Fruit fly (Drosophila melanogaster) whole organism, embryonic: Measurements from ENCODE around the gene CG10337.

Source experiments
- CG11085 ChIP-seq: fragments of 200-800 bp; sonication (Bioruptor generic); IDR thresholded peaks from 2 replicates; pipeline ENCODE4 v1.3.6; 2022; ENCODE audit warnings: missing biosample characterization, missing genetic modification characterization
- CG11093 ChIP-seq: fragments of 200-800 bp; sonication (Bioruptor generic); IDR thresholded peaks from 3 replicates; pipeline ENCODE4 v1.3.6; 2022; ENCODE audit warnings: missing biosample characterization, missing genetic modification characterization
- CG12236 ChIP-seq: fragments of 200-800 bp; sonication (Bioruptor generic); optimal IDR thresholded peaks from 2 replicates; lab custom pipeline; 2016; ENCODE audit warnings: missing biosample characterization, missing genetic modification characterization
- CG1233 ChIP-seq: fragments of 200-800 bp; sonication (Bioruptor generic); optimal IDR thresholded peaks from 4 replicates; lab custom pipeline; 2018; ENCODE audit warnings: missing biosample characterization, mild to moderate bottlenecking, missing genetic modification characterization
- CG14441 ChIP-seq: fragments of 200-800 bp; sonication (Bioruptor generic); IDR thresholded peaks from 2 replicates; pipeline ENCODE4 v1.3.6; 2022; ENCODE audit warnings: missing biosample characterization, missing genetic modification characterization
- CG15514 ChIP-seq: fragments of 200-800 bp; sonication (Bioruptor generic); optimal IDR thresholded peaks from 3 replicates; lab custom pipeline; 2017; ENCODE audit warnings: missing biosample characterization, missing genetic modification characterization, mild to moderate bottlenecking, moderate library complexity, missing genetic modification reagents
- CG16779 ChIP-seq: fragments of 200-800 bp; sonication (Bioruptor generic); IDR thresholded peaks from 2 replicates; pipeline ENCODE4 v1.3.6; 2022; ENCODE audit warnings: missing biosample characterization, missing genetic modification characterization
- CG17568 ChIP-seq: fragments of 200-800 bp; sonication (Bioruptor generic); optimal IDR thresholded peaks from 2 replicates; lab custom pipeline; 2018; ENCODE audit warnings: missing biosample characterization, mild to moderate bottlenecking, missing genetic modification characterization, moderate library complexity
- CG2712 ChIP-seq: fragments of 200-800 bp; optimal IDR thresholded peaks from 3 replicates; lab custom pipeline; 2019; ENCODE audit warnings: missing biosample characterization, mild to moderate bottlenecking, missing genetic modification characterization, moderate library complexity
- CG6791 ChIP-seq: fragments of 200-800 bp; sonication (Bioruptor generic); IDR thresholded peaks from 3 replicates; pipeline ENCODE4 v1.3.6; 2022; ENCODE audit warnings: missing biosample characterization, missing genetic modification characterization; ENCODE audit not compliant: partially characterized antibody
- CG6813 ChIP-seq: fragments of 200-800 bp; sonication (Bioruptor generic); optimal IDR thresholded peaks from 2 replicates; lab custom pipeline; 2017; ENCODE audit warnings: missing biosample characterization, missing genetic modification characterization, mild to moderate bottlenecking, moderate library complexity, missing genetic modification reagents
- CG7556 ChIP-seq: fragments of 200-800 bp; sonication (Bioruptor generic); optimal IDR thresholded peaks from 2 replicates; lab custom pipeline; 2017; ENCODE audit warnings: missing biosample characterization, mild to moderate bottlenecking, missing genetic modification characterization
- CG8089 ChIP-seq: fragments of 200-800 bp; sonication (Bioruptor generic); optimal IDR thresholded peaks from 3 replicates; lab custom pipeline; 2016; ENCODE audit warnings: missing biosample characterization, missing genetic modification characterization
- Dll ChIP-seq: fragments of 200-800 bp; sonication (Bioruptor generic); IDR thresholded peaks from 4 replicates; pipeline ENCODE4 v1.3.6; 2022; ENCODE audit warnings: missing biosample characterization, missing genetic modification characterization; ENCODE audit not compliant: partially characterized antibody
- Doc3 ChIP-seq: fragments of 200-800 bp; sonication (Bioruptor generic); IDR thresholded peaks from 3 replicates; pipeline ENCODE4 v1.3.6; 2022; ENCODE audit warnings: missing biosample characterization, missing genetic modification characterization; ENCODE audit not compliant: partially characterized antibody
- Fer3 ChIP-seq: fragments of 200-800 bp; sonication (Bioruptor generic); optimal IDR thresholded peaks from 2 replicates; lab custom pipeline; 2018; ENCODE audit warnings: missing biosample characterization, mild to moderate bottlenecking, missing genetic modification characterization, moderate library complexity
- Hey ChIP-seq: fragments of 200-800 bp; sonication (Bioruptor generic); optimal IDR thresholded peaks from 3 replicates; lab custom pipeline; 2018; ENCODE audit warnings: missing biosample characterization, mild to moderate bottlenecking, missing genetic modification characterization
- HmgZ ChIP-seq: fragments of 200-800 bp; sonication (Bioruptor generic); optimal IDR thresholded peaks from 2 replicates; lab custom pipeline; 2018; ENCODE audit warnings: missing biosample characterization, mild to moderate bottlenecking, missing genetic modification characterization
- Hr39 ChIP-seq: fragments of >200 bp; optimal IDR thresholded peaks from 2 replicates; lab custom pipeline; 2017
- Kr ChIP-seq: fragments of 200-800 bp; sonication (Bioruptor generic); optimal IDR thresholded peaks from 2 replicates; lab custom pipeline; 2017; ENCODE audit warnings: missing biosample characterization, mild to moderate bottlenecking, missing genetic modification characterization
- MESR4 ChIP-seq: fragments of 200-800 bp; sonication (Bioruptor generic); optimal IDR thresholded peaks from 2 replicates; lab custom pipeline; 2018; ENCODE audit warnings: missing biosample characterization, mild to moderate bottlenecking, missing genetic modification characterization, moderate library complexity
- Nf-YA ChIP-seq: fragments of 200-800 bp; sonication (Bioruptor generic); IDR thresholded peaks from 2 replicates; pipeline ENCODE4 v1.3.6; 2022; ENCODE audit warnings: missing biosample characterization, missing genetic modification characterization
- NfI ChIP-seq: fragments of 200-800 bp; sonication (Bioruptor generic); optimal IDR thresholded peaks from 3 replicates; lab custom pipeline; 2018; ENCODE audit warnings: missing biosample characterization, mild to moderate bottlenecking, missing genetic modification characterization, moderate library complexity
- Pdp1 ChIP-seq, 2 experiments: fragments of 200-800 bp; sonication (Bioruptor generic); optimal IDR thresholded peaks; 3 replicates each; lab custom pipeline; 2016; ENCODE audit warnings: missing biosample characterization in 2 of 2, missing genetic modification characterization in 2 of 2, mild to moderate bottlenecking in 1 of 2, moderate library complexity in 1 of 2
- Poxn ChIP-seq: fragments of 200-800 bp; sonication (Bioruptor generic); IDR thresholded peaks from 2 replicates; pipeline ENCODE4 v1.3.6; 2022; ENCODE audit warnings: missing biosample characterization, missing genetic modification characterization
- Sry-β ChIP-seq: fragments of 200-800 bp; sonication (Bioruptor generic); optimal IDR thresholded peaks from 2 replicates; lab custom pipeline; 2018; ENCODE audit warnings: missing biosample characterization, mild to moderate bottlenecking, missing genetic modification characterization, moderate library complexity
- Stat92E ChIP-seq, 3 experiments: fragments of >200 bp in 2 of 3; fragments of 200-800 bp in 1 of 3; sonication (Bioruptor generic) in 1 of 3; optimal IDR thresholded peaks; 2 replicates each; lab custom pipeline; 2017 to 2019; ENCODE audit warnings: missing biosample characterization in 3 of 3, missing genetic modification characterization in 3 of 3, mild to moderate bottlenecking in 1 of 3, moderate library complexity in 1 of 3
- Tbp ChIP-seq: fragments of >200 bp; optimal IDR thresholded peaks from 2 replicates; lab custom pipeline; 2018; ENCODE audit warnings: missing biosample characterization, missing genetic modification characterization
- amos ChIP-seq: fragments of 200-800 bp; sonication (Bioruptor generic); IDR thresholded peaks from 2 replicates; pipeline ENCODE4 v1.3.6; 2022; ENCODE audit warnings: missing biosample characterization, missing genetic modification characterization; ENCODE audit not compliant: partially characterized antibody
- cad ChIP-seq: fragments of >200 bp; optimal IDR thresholded peaks from 2 replicates; lab custom pipeline; 2017; ENCODE audit warnings: missing biosample characterization, missing genetic modification characterization
- cato ChIP-seq: fragments of 200-800 bp; sonication (Bioruptor generic); optimal IDR thresholded peaks from 2 replicates; lab custom pipeline; 2016; ENCODE audit warnings: missing biosample characterization, missing genetic modification characterization, borderline replicate concordance
- chinmo ChIP-seq: fragments of 200-800 bp; sonication (Bioruptor generic); IDR thresholded peaks from 4 replicates; pipeline ENCODE4 v1.3.6; 2022; ENCODE audit warnings: missing biosample characterization, missing genetic modification characterization; ENCODE audit not compliant: partially characterized antibody
- crol ChIP-seq: fragments of 200-800 bp; sonication (Bioruptor generic); IDR thresholded peaks from 2 replicates; pipeline ENCODE4 v1.3.6; 2022; ENCODE audit warnings: missing biosample characterization, missing genetic modification characterization
- crp ChIP-seq, 2 experiments: fragments of 200-800 bp; sonication (Bioruptor generic); optimal IDR thresholded peaks; 2 replicates in 1 of 2; 3 replicates in 1 of 2; lab custom pipeline; 2017; ENCODE audit warnings: missing biosample characterization in 2 of 2, missing genetic modification characterization in 2 of 2, mild to moderate bottlenecking in 1 of 2, moderate library complexity in 1 of 2
- dm ChIP-seq: fragments of 200-800 bp; sonication (Bioruptor generic); optimal IDR thresholded peaks from 3 replicates; lab custom pipeline; 2016; ENCODE audit warnings: missing biosample characterization, missing genetic modification characterization
- fd3F ChIP-seq: fragments of 200-800 bp; sonication (Bioruptor generic); optimal IDR thresholded peaks from 2 replicates; lab custom pipeline; 2018; ENCODE audit warnings: missing biosample characterization, mild to moderate bottlenecking, missing genetic modification characterization, moderate library complexity
- gcm2 ChIP-seq: fragments of 200-800 bp; sonication (Bioruptor generic); optimal IDR thresholded peaks from 2 replicates; lab custom pipeline; 2016; ENCODE audit warnings: missing biosample characterization, missing genetic modification characterization
- gsb-n ChIP-seq: fragments of 200-800 bp; sonication (Bioruptor generic); optimal IDR thresholded peaks from 3 replicates; lab custom pipeline; 2018; ENCODE audit warnings: missing biosample characterization, mild to moderate bottlenecking, missing genetic modification characterization
- jumu ChIP-seq: fragments of 200-800 bp; sonication (Bioruptor generic); optimal IDR thresholded peaks from 3 replicates; lab custom pipeline; 2016; ENCODE audit warnings: missing biosample characterization, missing genetic modification characterization
- knrl ChIP-seq: fragments of 200-800 bp; sonication (Bioruptor generic); IDR thresholded peaks from 3 replicates; pipeline ENCODE4 v1.3.6; 2022; ENCODE audit warnings: missing biosample characterization, missing genetic modification characterization; ENCODE audit not compliant: partially characterized antibody
- lbe ChIP-seq: fragments of 200-800 bp; sonication (Bioruptor generic); optimal IDR thresholded peaks from 2 replicates; lab custom pipeline; 2016; ENCODE audit warnings: missing biosample characterization, mild to moderate bottlenecking, missing genetic modification characterization
- mld ChIP-seq: fragments of 200-800 bp; sonication (Bioruptor generic); IDR thresholded peaks from 3 replicates; pipeline ENCODE4 v1.3.6; 2022; ENCODE audit warnings: missing biosample characterization, missing genetic modification characterization; ENCODE audit not compliant: partially characterized antibody
- repo ChIP-seq: fragments of 200-800 bp; sonication (Bioruptor generic); optimal IDR thresholded peaks from 2 replicates; lab custom pipeline; 2016; ENCODE audit warnings: missing biosample characterization, missing genetic modification characterization
- rib ChIP-seq: fragments of 200-800 bp; sonication (Bioruptor generic); IDR thresholded peaks from 2 replicates; pipeline ENCODE4 v1.3.6; 2022; ENCODE audit warnings: missing biosample characterization, missing genetic modification characterization
- sima ChIP-seq: fragments of 200-800 bp; sonication (Bioruptor generic); optimal IDR thresholded peaks from 2 replicates; lab custom pipeline; 2016; ENCODE audit warnings: missing biosample characterization, missing genetic modification characterization
- tgo ChIP-seq: fragments of 200-800 bp; sonication (Bioruptor generic); IDR thresholded peaks from 3 replicates; pipeline ENCODE4 v1.3.6; 2022; ENCODE audit warnings: missing biosample characterization, missing genetic modification characterization
- twi ChIP-seq: fragments of 200-800 bp; optimal IDR thresholded peaks from 2 replicates; lab custom pipeline; 2019; ENCODE audit warnings: missing biosample characterization, mild to moderate bottlenecking, missing genetic modification characterization, moderate library complexity
- zen ChIP-seq: fragments of 200-800 bp; sonication (Bioruptor generic); optimal IDR thresholded peaks from 3 replicates; lab custom pipeline; 2018; ENCODE audit warnings: missing biosample characterization, mild to moderate bottlenecking, missing genetic modification characterization, moderate library complexity
- zfh2 ChIP-seq: fragments of 200-800 bp; sonication (Bioruptor generic); optimal IDR thresholded peaks from 2 replicates; lab custom pipeline; 2016; ENCODE audit warnings: missing biosample characterization, missing genetic modification characterization

Gene CG10337

dm6 chr2L:19537779-19538456 lies 8.8 kb downstream of the CG10337 start, which contains the start of gene CG13082 (continued):
- no peak for TF ChIP-seq CG8089
- TF ChIP-seq Kr (GFP tag; lab: Kevin White, UChicago): no peak
- no peak for TF ChIP-seq crp (GFP tag; optimal IDR thresholded peaks at IDR 0.05; lab: Kevin White, UChicago)
- no peak for TF ChIP-seq MESR4 (GFP tag; lab: Kevin White, UChicago)
- no peak for TF ChIP-seq dm (GFP tag; lab: Kevin White, UChicago)
- peak; percentile 33 for TF ChIP-seq zen
- TF ChIP-seq NfI (GFP tag; lab: Kevin White, UChicago): no peak
- TF ChIP-seq CG6813 (GFP tag; lab: Kevin White, UChicago): peak; percentile 3
- peak; percentile 83 for TF ChIP-seq CG2712 (tag; lab: Kevin White, UChicago)
- TF ChIP-seq repo (GFP tag; lab: Kevin White, UChicago): no peak
- TF ChIP-seq HmgZ: no peak
- TF ChIP-seq gcm2: no peak
- TF ChIP-seq rib (GFP tag; lab: Robert Waterston, UW): no peak
- TF ChIP-seq crol (GFP tag; lab: Robert Waterston, UW): peak; percentile 65
- peak; percentile 62 for TF ChIP-seq lbe (GFP tag; lab: Kevin White, UChicago)
- TF ChIP-seq CG17568: peak; percentile 5
- TF ChIP-seq gsb-n (tag; lab: Kevin White, UChicago): peak; percentile 77
- no peak for TF ChIP-seq Dll
- no peak for TF ChIP-seq cato (GFP tag; lab: Kevin White, UChicago)
- TF ChIP-seq Poxn (GFP tag; lab: Robert Waterston, UW): no peak
- TF ChIP-seq CG1233: peak; percentile 25
- TF ChIP-seq Nf-YA (GFP tag; lab: Robert Waterston, UW): no peak
- no peak for TF ChIP-seq sima (GFP tag; lab: Kevin White, UChicago)
- peak; percentile 1 for TF ChIP-seq Sry-β (GFP tag; lab: Kevin White, UChicago)
- no peak for TF ChIP-seq chinmo (GFP tag; lab: Robert Waterston, UW)
- peak; percentile 13 to 23 for TF ChIP-seq Pdp1 (GFP tag; optimal IDR thresholded peaks at IDR 0.05; lab: Kevin White, UChicago)
- TF ChIP-seq twi (tag; lab: Kevin White, UChicago): peak; percentile 39
- TF ChIP-seq CG7556 (GFP tag; lab: Kevin White, UChicago): peak; percentile 45
- peak in 1 of 3 experiments; percentile 65 for TF ChIP-seq Stat92E (GFP tag; optimal IDR thresholded peaks at IDR 0.05; lab: Kevin White, UChicago)
- TF ChIP-seq CG14441 (GFP tag; lab: Robert Waterston, UW): no peak
- no peak for TF ChIP-seq CG12236
- TF ChIP-seq Tbp (GFP tag; lab: Kevin White, UChicago): no peak
- TF ChIP-seq jumu (GFP tag; lab: Kevin White, UChicago): peak; percentile 2
- TF ChIP-seq fd3F: no peak
- TF ChIP-seq Hr39 (lab: Kevin White, UChicago): peak; percentile 6
- no peak for TF ChIP-seq mld (GFP tag; lab: Robert Waterston, UW)
- TF ChIP-seq amos (GFP tag; lab: Robert Waterston, UW): no peak
- TF ChIP-seq Doc3: no peak
- no peak for TF ChIP-seq cad (GFP tag; lab: Kevin White, UChicago)
- TF ChIP-seq CG16779 (GFP tag; lab: Robert Waterston, UW): no peak
- no peak for TF ChIP-seq Hey
- TF ChIP-seq zfh2 (GFP tag; lab: Kevin White, UChicago): no peak
- no peak for TF ChIP-seq CG11093 (GFP tag; lab: Robert Waterston, UW)
- TF ChIP-seq Fer3 (tag; lab: Kevin White, UChicago): no peak
- no peak for TF ChIP-seq CG15514 (GFP tag; lab: Kevin White, UChicago)
- peak; percentile 35; the same call in 1 of the 3 replicates for TF ChIP-seq tgo
- no peak for TF ChIP-seq CG11085 (GFP tag; lab: Robert Waterston, UW)
- no peak for TF ChIP-seq knrl (GFP tag; lab: Robert Waterston, UW)
- no peak for TF ChIP-seq CG6791 (GFP tag; lab: Robert Waterston, UW)
